Fruit fly (Drosophila melanogaster) whole organism, embryonic: ENCODE measurements around the gene dsd.

Experiments used
- Bdp1 ChIP-seq: fragments of 200-800 bp; sonication (Bioruptor generic); optimal IDR thresholded peaks from 3 replicates; lab custom pipeline; 2016; ENCODE audit warnings: missing biosample characterization, missing genetic modification characterization
- CG11085 ChIP-seq: fragments of 200-800 bp; sonication (Bioruptor generic); IDR thresholded peaks from 2 replicates; pipeline ENCODE4 v1.3.6; 2022; ENCODE audit warnings: missing biosample characterization, missing genetic modification characterization
- CG11247 ChIP-seq: fragments of 200-800 bp; sonication (Bioruptor generic); IDR thresholded peaks from 2 replicates; pipeline ENCODE4 v1.3.6; 2022; ENCODE audit warnings: missing biosample characterization, missing genetic modification characterization
- CG12659 ChIP-seq: fragments of 200-800 bp; sonication (Bioruptor generic); optimal IDR thresholded peaks from 3 replicates; lab custom pipeline; 2017; ENCODE audit warnings: mild to moderate bottlenecking, missing biosample characterization, missing genetic modification reagents, missing genetic modification characterization
- CG13123 ChIP-seq: fragments of 200-800 bp; sonication (Bioruptor generic); optimal IDR thresholded peaks from 2 replicates; lab custom pipeline; 2016; ENCODE audit warnings: missing biosample characterization, missing genetic modification characterization
- CG13287 ChIP-seq: fragments of 200-800 bp; sonication (Bioruptor generic); IDR thresholded peaks from 2 replicates; pipeline ENCODE4 v1.3.6; 2022; ENCODE audit warnings: missing biosample characterization, missing genetic modification characterization; ENCODE audit not compliant: partially characterized antibody
- CG14965 ChIP-seq: fragments of 200-800 bp; sonication (Bioruptor generic); optimal IDR thresholded peaks from 2 replicates; lab custom pipeline; 2016; ENCODE audit warnings: missing biosample characterization, missing genetic modification characterization, borderline replicate concordance
- CG1792 ChIP-seq: fragments of 200-800 bp; sonication (Bioruptor generic); optimal IDR thresholded peaks from 2 replicates; lab custom pipeline; 2016; ENCODE audit warnings: missing biosample characterization, missing genetic modification characterization
- CG18476 ChIP-seq: fragments of 200-800 bp; sonication (Bioruptor generic); optimal IDR thresholded peaks from 2 replicates; lab custom pipeline; 2016; ENCODE audit warnings: missing biosample characterization, mild to moderate bottlenecking, missing genetic modification characterization
- CG18764 ChIP-seq: fragments of 200-800 bp; sonication (Bioruptor generic); optimal IDR thresholded peaks from 3 replicates; lab custom pipeline; 2016; ENCODE audit warnings: missing biosample characterization, missing genetic modification characterization
- CG2129 ChIP-seq: fragments of 200-800 bp; sonication (Bioruptor generic); IDR thresholded peaks from 2 replicates; pipeline ENCODE4 v1.3.6; 2022; ENCODE audit warnings: missing biosample characterization, missing genetic modification characterization; ENCODE audit not compliant: partially characterized antibody
- CG2202 ChIP-seq: fragments of 200-800 bp; sonication (Bioruptor generic); optimal IDR thresholded peaks from 2 replicates; lab custom pipeline; 2018; ENCODE audit warnings: missing biosample characterization, mild to moderate bottlenecking, missing genetic modification characterization
- CG2712 ChIP-seq: fragments of 200-800 bp; optimal IDR thresholded peaks from 3 replicates; lab custom pipeline; 2019; ENCODE audit warnings: missing biosample characterization, mild to moderate bottlenecking, missing genetic modification characterization, moderate library complexity
- CG30020 ChIP-seq: fragments of 200-800 bp; optimal IDR thresholded peaks from 2 replicates; lab custom pipeline; 2019; ENCODE audit warnings: missing biosample characterization, mild to moderate bottlenecking, missing genetic modification characterization, moderate library complexity
- CG30431 ChIP-seq: fragments of 200-800 bp; sonication (Bioruptor generic); optimal IDR thresholded peaks from 2 replicates; lab custom pipeline; 2017; ENCODE audit warnings: missing biosample characterization, missing genetic modification characterization
- CG34376 ChIP-seq: fragments of 200-800 bp; sonication (Bioruptor generic); optimal IDR thresholded peaks from 2 replicates; lab custom pipeline; 2018; ENCODE audit warnings: missing biosample characterization, mild to moderate bottlenecking, missing genetic modification characterization
- CG4424 ChIP-seq: fragments of 200-800 bp; sonication (Bioruptor generic); optimal IDR thresholded peaks from 3 replicates; lab custom pipeline; 2016; ENCODE audit warnings: missing biosample characterization, missing genetic modification characterization
- CG5245 ChIP-seq: fragments of 200-800 bp; sonication (Bioruptor generic); optimal IDR thresholded peaks from 3 replicates; lab custom pipeline; 2016; ENCODE audit warnings: missing biosample characterization, missing genetic modification characterization
- CG7556 ChIP-seq: fragments of 200-800 bp; sonication (Bioruptor generic); optimal IDR thresholded peaks from 2 replicates; lab custom pipeline; 2017; ENCODE audit warnings: missing biosample characterization, mild to moderate bottlenecking, missing genetic modification characterization
- CG9437 ChIP-seq: fragments of 200-800 bp; sonication (Bioruptor generic); optimal IDR thresholded peaks from 2 replicates; lab custom pipeline; 2018; ENCODE audit warnings: missing biosample characterization, mild to moderate bottlenecking, missing genetic modification characterization
- CkIIα-i1 ChIP-seq: fragments of 200-800 bp; sonication (Bioruptor generic); IDR thresholded peaks from 2 replicates; pipeline ENCODE4 v1.3.6; 2022; ENCODE audit warnings: missing biosample characterization, missing genetic modification characterization
- Drgx ChIP-seq: fragments of 200-800 bp; sonication (Bioruptor generic); IDR thresholded peaks from 2 replicates; pipeline ENCODE4 v1.3.6; 2022; ENCODE audit warnings: missing biosample characterization, missing genetic modification characterization
- HLHmδ ChIP-seq: fragments of 200-800 bp; sonication (Bioruptor generic); optimal IDR thresholded peaks from 2 replicates; lab custom pipeline; 2018; ENCODE audit warnings: missing biosample characterization, mild to moderate bottlenecking, missing genetic modification characterization, moderate library complexity
- Myb ChIP-seq: fragments of 200-800 bp; sonication (Bioruptor generic); optimal IDR thresholded peaks from 2 replicates; lab custom pipeline; 2016; ENCODE audit warnings: missing biosample characterization, missing genetic modification characterization
- PHDP ChIP-seq: fragments of 200-800 bp; sonication (Bioruptor generic); optimal IDR thresholded peaks from 3 replicates; lab custom pipeline; 2018; ENCODE audit warnings: missing biosample characterization, mild to moderate bottlenecking, missing genetic modification characterization, moderate library complexity
- Pdp1 ChIP-seq, 2 experiments: fragments of 200-800 bp; sonication (Bioruptor generic); optimal IDR thresholded peaks; 3 replicates each; lab custom pipeline; 2016; ENCODE audit warnings: missing biosample characterization in 2 of 2, missing genetic modification characterization in 2 of 2, mild to moderate bottlenecking in 1 of 2, moderate library complexity in 1 of 2
- Taf1 ChIP-seq: fragments of 200-800 bp; sonication (Bioruptor generic); IDR thresholded peaks from 2 replicates; pipeline ENCODE4 v1.3.6; 2022; ENCODE audit warnings: missing biosample characterization, missing genetic modification characterization
- Xbp1 ChIP-seq: fragments of 200-800 bp; sonication (Bioruptor generic); optimal IDR thresholded peaks from 3 replicates; lab custom pipeline; 2016; ENCODE audit warnings: missing biosample characterization, mild to moderate bottlenecking, missing genetic modification characterization
- YL-1 ChIP-seq: fragments of 200-800 bp; sonication (Bioruptor generic); optimal IDR thresholded peaks from 3 replicates; lab custom pipeline; 2017; ENCODE audit warnings: missing biosample characterization, mild to moderate bottlenecking, missing genetic modification characterization
- abd-A ChIP-seq: fragments of 200-800 bp; sonication (Bioruptor generic); optimal IDR thresholded peaks from 3 replicates; lab custom pipeline; 2019; ENCODE audit warnings: missing biosample characterization, mild to moderate bottlenecking, missing genetic modification characterization, moderate library complexity
- ara ChIP-seq: fragments of 200-800 bp; sonication (Bioruptor generic); IDR thresholded peaks from 2 replicates; pipeline ENCODE4 v1.3.6; 2022; ENCODE audit warnings: missing biosample characterization, missing genetic modification characterization
- da ChIP-seq: fragments of 200-800 bp; sonication (Bioruptor generic); optimal IDR thresholded peaks from 2 replicates; lab custom pipeline; 2016; ENCODE audit warnings: missing biosample characterization, missing genetic modification characterization
- dati ChIP-seq: fragments of 200-800 bp; sonication (Bioruptor generic); IDR thresholded peaks from 2 replicates; pipeline ENCODE4 v1.3.6; 2022; ENCODE audit warnings: missing biosample characterization, missing genetic modification characterization
- disco-r ChIP-seq: fragments of 200-800 bp; sonication (Bioruptor generic); optimal IDR thresholded peaks from 2 replicates; lab custom pipeline; 2016; ENCODE audit warnings: missing biosample characterization, missing genetic modification characterization
- jing ChIP-seq: fragments of 200-800 bp; sonication (Bioruptor generic); optimal IDR thresholded peaks from 2 replicates; lab custom pipeline; 2018; ENCODE audit warnings: missing biosample characterization, mild to moderate bottlenecking, missing genetic modification characterization
- kah ChIP-seq: fragments of 200-800 bp; sonication (Bioruptor generic); optimal IDR thresholded peaks from 2 replicates; lab custom pipeline; 2018; ENCODE audit warnings: missing biosample characterization, mild to moderate bottlenecking, missing genetic modification characterization
- lab ChIP-seq: fragments of 200-800 bp; sonication (Bioruptor generic); optimal IDR thresholded peaks from 3 replicates; lab custom pipeline; 2017; ENCODE audit warnings: missing biosample characterization, missing genetic modification characterization, mild to moderate bottlenecking, moderate library complexity, missing genetic modification reagents
- lmd ChIP-seq: fragments of 200-800 bp; sonication (Bioruptor generic); IDR thresholded peaks from 2 replicates; pipeline ENCODE4 v1.3.6; 2022; ENCODE audit warnings: missing biosample characterization, missing genetic modification characterization
- lov ChIP-seq, 2 experiments: fragments of 200-800 bp in 1 of 2; fragments of >200 bp in 1 of 2; sonication (Bioruptor generic) in 1 of 2; IDR thresholded peaks in 1 of 2; optimal IDR thresholded peaks in 1 of 2; 2 replicates in 1 of 2; 3 replicates in 1 of 2; pipeline versions ENCODE4 v1.3.6 to Lab custom; 2017 to 2022; ENCODE audit warnings: missing biosample characterization in 1 of 2, missing genetic modification characterization in 1 of 2
- nau ChIP-seq: fragments of 200-800 bp; sonication (Bioruptor generic); optimal IDR thresholded peaks from 3 replicates; lab custom pipeline; 2017; ENCODE audit warnings: missing biosample characterization, mild to moderate bottlenecking, missing genetic modification characterization, missing genetic modification reagents
- oc ChIP-seq: fragments of 200-800 bp; sonication (Bioruptor generic); optimal IDR thresholded peaks from 2 replicates; lab custom pipeline; 2018; ENCODE audit warnings: missing biosample characterization, mild to moderate bottlenecking, missing genetic modification characterization, moderate library complexity
- p53 ChIP-seq: fragments of 200-800 bp; sonication (Bioruptor generic); optimal IDR thresholded peaks from 2 replicates; lab custom pipeline; 2016; ENCODE audit warnings: missing biosample characterization, missing genetic modification characterization
- seq ChIP-seq: fragments of 200-800 bp; sonication (Bioruptor generic); IDR thresholded peaks from 2 replicates; pipeline ENCODE4 v1.3.6; 2022; ENCODE audit warnings: missing biosample characterization, missing genetic modification characterization
- so ChIP-seq: fragments of 200-800 bp; sonication (Bioruptor generic); IDR thresholded peaks from 3 replicates; pipeline ENCODE4 v1.3.6; 2022; ENCODE audit warnings: missing biosample characterization, missing genetic modification characterization
- sqz ChIP-seq: fragments of 200-800 bp; sonication (Bioruptor generic); optimal IDR thresholded peaks from 3 replicates; lab custom pipeline; 2018; ENCODE audit warnings: missing biosample characterization, mild to moderate bottlenecking, missing genetic modification characterization
- ssp ChIP-seq: fragments of 200-800 bp; sonication (Bioruptor generic); IDR thresholded peaks from 2 replicates; pipeline ENCODE4 v1.3.6; 2022; ENCODE audit warnings: missing biosample characterization, missing genetic modification characterization
- sug ChIP-seq: fragments of 200-800 bp; optimal IDR thresholded peaks from 2 replicates; lab custom pipeline; 2019; ENCODE audit warnings: missing biosample characterization, mild to moderate bottlenecking, missing genetic modification characterization, moderate library complexity
- trem ChIP-seq: fragments of 200-800 bp; optimal IDR thresholded peaks from 3 replicates; lab custom pipeline; 2019; ENCODE audit warnings: missing biosample characterization, mild to moderate bottlenecking, missing genetic modification characterization, moderate library complexity
- twi ChIP-seq: fragments of 200-800 bp; optimal IDR thresholded peaks from 2 replicates; lab custom pipeline; 2019; ENCODE audit warnings: missing biosample characterization, mild to moderate bottlenecking, missing genetic modification characterization, moderate library complexity
- wor ChIP-seq: fragments of 200-800 bp; sonication (Bioruptor generic); IDR thresholded peaks from 2 replicates; pipeline ENCODE4 v1.3.6; 2022; ENCODE audit warnings: missing biosample characterization, missing genetic modification characterization

The dsd gene

dm6 chr3R:27558660-27559319, 48.4 kb downstream of the dsd start, which contains the start of gene Klp98A (continued):
- TF ChIP-seq CG1792 (GFP tag; lab: Kevin White, UChicago) (no peak), trem (tag; lab: Kevin White, UChicago) (peak; percentile 77), dati (no peak), ara (GFP tag; lab: Robert Waterston, UW) (no peak), Drgx (no peak), CG12659 (GFP tag; lab: Kevin White, UChicago) (peak; percentile 73), Taf1 (GFP tag; lab: Robert Waterston, UW) (no peak), Xbp1 (GFP tag; lab: Kevin White, UChicago) (no peak), ssp (GFP tag; lab: Robert Waterston, UW) (no peak), CG14965 (GFP tag; lab: Kevin White, UChicago) (no peak), CG30431 (GFP tag; lab: Kevin White, UChicago) (no peak), so (GFP tag; lab: Robert Waterston, UW) (no peak), da (GFP tag; lab: Kevin White, UChicago) (no peak), HLHmδ (GFP tag; lab: Kevin White, UChicago) (peak; percentile 71), YL-1 (GFP tag; lab: Kevin White, UChicago) (peak; percentile 55), oc (no peak), CG4424 (peak; percentile 13), CG13287 (GFP tag; lab: Robert Waterston, UW) (peak; percentile 48; the same call in 1 of the 2 replicates), Myb (peak; percentile 66), abd-A (tag; lab: Kevin White, UChicago) (no peak), CG30020 (no peak), CG7556 (GFP tag; lab: Kevin White, UChicago) (no peak), jing (no peak), sqz (GFP tag; lab: Kevin White, UChicago) (peak; percentile 19), kah (GFP tag; lab: Kevin White, UChicago) (no peak), CG11085 (GFP tag; lab: Robert Waterston, UW) (no peak), CG18764 (GFP tag; lab: Kevin White, UChicago) (no peak), CG18476 (GFP tag; lab: Kevin White, UChicago) (no peak), seq (GFP tag; lab: Robert Waterston, UW) (no peak), Bdp1 (GFP tag; lab: Kevin White, UChicago) (no peak), CG5245 (GFP tag; lab: Kevin White, UChicago) (no peak), sug (tag; lab: Kevin White, UChicago) (peak; percentile 22), CG2712 (peak; percentile 50), CG2202 (no peak), p53 (peak; percentile 10), CkIIα-i1 (GFP tag; lab: Robert Waterston, UW) (no peak), CG9437 (GFP tag; lab: Kevin White, UChicago) (no peak), disco-r (GFP tag; lab: Kevin White, UChicago) (no peak), Pdp1 (GFP tag; optimal IDR thresholded peaks at IDR 0.05; lab: Kevin White, UChicago) (peak in 1 of 2 experiments; percentile 67), PHDP (tag; lab: Kevin White, UChicago) (peak; percentile 8), CG2129 (GFP tag; lab: Robert Waterston, UW) (no peak), lab (GFP tag; lab: Kevin White, UChicago) (peak; percentile 13), lmd (no peak), lov (optimal IDR thresholded peaks at IDR 0.05; lab: Kevin White, UChicago) (no peak), lov (GFP tag; IDR thresholded peaks at IDR 0.05; lab: Robert Waterston, UW) (no peak), nau (GFP tag; lab: Kevin White, UChicago) (no peak), CG13123 (GFP tag; lab: Kevin White, UChicago) (no peak), twi (no peak), CG34376 (GFP tag; lab: Kevin White, UChicago) (peak; percentile 25), wor (GFP tag; lab: Robert Waterston, UW) (no peak), CG11247 (no peak)
